Fruit fly (Drosophila melanogaster): Measurements from ENCODE around the gene SH3PX1.
A peak's percentile ranks its signal among the peaks of the same experiment; 100 is the strongest.

SH3PX1 gene

dm6 chr3L:9744060-9744549 is 30.5 kb upstream of the SH3PX1 start (continued):
- peak; percentile 83 for TF ChIP-seq CG7839 (tag; optimal IDR thresholded peaks at IDR 0.05)
- TF ChIP-seq Pdp1 (GFP tag; optimal IDR thresholded peaks at IDR 0.05), result peak; percentile 58 to 76
- TF ChIP-seq fd102C (GFP tag; optimal IDR thresholded peaks at IDR 0.05), result no peak
- peak; percentile 92 for TF ChIP-seq D19A (tag; optimal IDR thresholded peaks at IDR 0.05)
- TF ChIP-seq lilli (GFP tag; optimal IDR thresholded peaks at IDR 0.05), result peak; percentile 72
- TF ChIP-seq Dbx (GFP tag; IDR thresholded peaks at IDR 0.05), result peak; percentile 69; the same call in 2 of the 3 replicates
- TF ChIP-seq Mad (GFP tag; optimal IDR thresholded peaks at IDR 0.05), result peak; percentile 35
- peak; percentile 48 for TF ChIP-seq CG3995 (GFP tag; optimal IDR thresholded peaks at IDR 0.05)
- peak; percentile 88 for TF ChIP-seq gce (GFP tag; IDR thresholded peaks at IDR 0.05)
- TF ChIP-seq jing (GFP tag; optimal IDR thresholded peaks at IDR 0.05), result peak; percentile 36
- TF ChIP-seq repo (GFP tag; optimal IDR thresholded peaks at IDR 0.05), result peak; percentile 87
- peak; percentile 88 for TF ChIP-seq CG4730 (GFP tag; IDR thresholded peaks at IDR 0.05)
- TF ChIP-seq gcm (GFP tag; optimal IDR thresholded peaks at IDR 0.05), result peak; percentile 80
- TF ChIP-seq CG9932 (GFP tag; IDR thresholded peaks at IDR 0.05), result peak; percentile 63; the same call in 1 of the 2 replicates
- peak; percentile 75 to 76 for TF ChIP-seq dpn (GFP tag; optimal IDR thresholded peaks at IDR 0.05)
- peak; percentile 72 for TF ChIP-seq CG13624 (GFP tag; optimal IDR thresholded peaks at IDR 0.05)
- peak; percentile 90 for TF ChIP-seq CG3726 (GFP tag; IDR thresholded peaks at IDR 0.05)
- TF ChIP-seq crol (GFP tag; IDR thresholded peaks at IDR 0.05), result no peak
- peak; percentile 58 for TF ChIP-seq twi (tag; optimal IDR thresholded peaks at IDR 0.05)
- TF ChIP-seq Mrtf (GFP tag; IDR thresholded peaks at IDR 0.05), result peak; percentile 81
- TF ChIP-seq BEAF-32 (GFP tag; optimal IDR thresholded peaks at IDR 0.05), result no peak
- TF ChIP-seq CG30403 (GFP tag; optimal IDR thresholded peaks at IDR 0.05), result peak; percentile 91
- 0 out of 2 replicates have a peak, but pooled peaks have one; percentile 18 for TF ChIP-seq chm (GFP tag; IDR thresholded peaks at IDR 0.05)
- TF ChIP-seq Scr (GFP tag; IDR thresholded peaks at IDR 0.05; ENCODE audit: partially characterized antibody), result no peak
- peak; percentile 95 for TF ChIP-seq tin (GFP tag; optimal IDR thresholded peaks at IDR 0.05)
- peak; percentile 53 for TF ChIP-seq CG13894 (tag; optimal IDR thresholded peaks at IDR 0.05)
- TF ChIP-seq Drgx (GFP tag; IDR thresholded peaks at IDR 0.05), result peak; percentile 96
- peak; percentile 68 for TF ChIP-seq Side (GFP tag; optimal IDR thresholded peaks at IDR 0.05)
- TF ChIP-seq tgo (GFP tag; IDR thresholded peaks at IDR 0.05), result peak; percentile 87
- peak; percentile 89 for TF ChIP-seq corto (GFP tag; optimal IDR thresholded peaks at IDR 0.05)
- TF ChIP-seq NFAT (GFP tag; IDR thresholded peaks at IDR 0.05), result peak; percentile 52; the same call in 1 of the 2 replicates
- peak; percentile 7 for TF ChIP-seq CG12236 (GFP tag; optimal IDR thresholded peaks at IDR 0.05)
- TF ChIP-seq CG4617 (GFP tag; optimal IDR thresholded peaks at IDR 0.05; ENCODE audit: borderline replicate concordance), result no peak
- no peak for TF ChIP-seq nerfin-2 (GFP tag; IDR thresholded peaks at IDR 0.05; ENCODE audit: partially characterized antibody)
- TF ChIP-seq so (GFP tag; IDR thresholded peaks at IDR 0.05), result peak; percentile 79; the same call in 1 of the 3 replicates
- TF ChIP-seq ap (GFP tag; IDR thresholded peaks at IDR 0.05), result 0 out of 2 replicates have a peak, but pooled peaks have one; percentile 36
- peak; percentile 86 for TF ChIP-seq Vsx1 (GFP tag; optimal IDR thresholded peaks at IDR 0.05)
- peak; percentile 66 for TF ChIP-seq ewg (GFP tag; optimal IDR thresholded peaks at IDR 0.05)
- peak; percentile 84 for TF ChIP-seq CG14441 (GFP tag; IDR thresholded peaks at IDR 0.05)
- TF ChIP-seq kay (GFP tag; optimal IDR thresholded peaks at IDR 0.05), result peak; percentile 56
- TF ChIP-seq ato (GFP tag; IDR thresholded peaks at IDR 0.05; ENCODE audit: partially characterized antibody), result no peak
- peak; percentile 19 for TF ChIP-seq Hmx (GFP tag; optimal IDR thresholded peaks at IDR 0.05)
- peak; percentile 72 for TF ChIP-seq Bteb2 (GFP tag; optimal IDR thresholded peaks at IDR 0.05)
- TF ChIP-seq CG16813 (GFP tag; IDR thresholded peaks at IDR 0.05; ENCODE audit: partially characterized antibody), result no peak
- peak; percentile 82 for TF ChIP-seq CG2875 (GFP tag; optimal IDR thresholded peaks at IDR 0.05)
- peak; percentile 91 for TF ChIP-seq Med (GFP tag)
- TF ChIP-seq caup (GFP tag; optimal IDR thresholded peaks at IDR 0.05; ENCODE audit: severe bottlenecking), result peak; percentile 68
- peak; percentile 64 for TF ChIP-seq CG12744 (GFP tag; optimal IDR thresholded peaks at IDR 0.05)
- peak; percentile 74 for TF ChIP-seq CG3407 (GFP tag; optimal IDR thresholded peaks at IDR 0.05)
- peak; percentile 95 for TF ChIP-seq CG2712 (tag; optimal IDR thresholded peaks at IDR 0.05)

Measured in whole organism, embryonic.